Fruit fly (Drosophila melanogaster): Measurements from ENCODE around the gene GstT3.

GstT3 gene

dm6 chrX:20502776-20503503 is 35.7 kb downstream of the GstT3 start (continued):
- TF ChIP-seq dpn (GFP tag; optimal IDR thresholded peaks at IDR 0.05) (peak in 1 of 2 experiments; percentile 5), Vsx1 (GFP tag; optimal IDR thresholded peaks at IDR 0.05) (peak; percentile 31), CG10274 (GFP tag; optimal IDR thresholded peaks at IDR 0.05) (peak; percentile 1), Blimp-1 (GFP tag; optimal IDR thresholded peaks at IDR 0.05) (peak; percentile 50), maf-S (GFP tag; optimal IDR thresholded peaks at IDR 0.05) (no peak), CG33557 (GFP tag; optimal IDR thresholded peaks at IDR 0.05) (no peak), D19A (tag; optimal IDR thresholded peaks at IDR 0.05) (peak; percentile 97), Fer1 (GFP tag; optimal IDR thresholded peaks at IDR 0.05) (peak; percentile 77), CG14050 (GFP tag; IDR thresholded peaks at IDR 0.05) (no peak), CoRest (tag; optimal IDR thresholded peaks at IDR 0.05) (peak; percentile 50), CG6689 (GFP tag; IDR thresholded peaks at IDR 0.05) (peak; percentile 56), CG8924 (tag; optimal IDR thresholded peaks at IDR 0.05) (peak; percentile 55), HLHmδ (GFP tag; optimal IDR thresholded peaks at IDR 0.05) (no peak), org-1 (GFP tag; optimal IDR thresholded peaks at IDR 0.05) (peak; percentile 21), Ptx1 (GFP tag; IDR thresholded peaks at IDR 0.05) (peak; percentile 65), CG17568 (GFP tag; optimal IDR thresholded peaks at IDR 0.05) (peak; percentile 37), onecut (GFP tag; IDR thresholded peaks at IDR 0.05) (peak; percentile 4; the same call in 1 of the 2 replicates), corto (GFP tag; optimal IDR thresholded peaks at IDR 0.05) (peak; percentile 3), vvl (GFP tag; IDR thresholded peaks at IDR 0.05) (0 out of 2 replicates have a peak, but pooled peaks have one; percentile 44), CG10147 (GFP tag; optimal IDR thresholded peaks at IDR 0.05) (peak; percentile 42), Abd-B (GFP tag; optimal IDR thresholded peaks at IDR 0.05) (no peak), H2.0 (GFP tag; IDR thresholded peaks at IDR 0.05) (0 out of 2 replicates have a peak, but pooled peaks have one; percentile 15), gem (tag; optimal IDR thresholded peaks at IDR 0.05) (peak; percentile 65), CG17612 (GFP tag; IDR thresholded peaks at IDR 0.05) (peak; percentile 95), CG2678 (tag; optimal IDR thresholded peaks at IDR 0.05) (peak; percentile 72), esg (GFP tag; conservative IDR thresholded peaks at IDR 0.05) (peak; percentile 38), CG18262 (tag; optimal IDR thresholded peaks at IDR 0.05) (peak; percentile 50), CG11695 (GFP tag; IDR thresholded peaks at IDR 0.05) (no peak), chn (GFP tag; optimal IDR thresholded peaks at IDR 0.05) (peak; percentile 3), PHDP (tag; optimal IDR thresholded peaks at IDR 0.05) (peak; percentile 54), CG4617 (GFP tag; optimal IDR thresholded peaks at IDR 0.05; ENCODE audit: borderline replicate concordance) (no peak), unpg (GFP tag; optimal IDR thresholded peaks at IDR 0.05) (peak; percentile 34), toy (GFP tag; IDR thresholded peaks at IDR 0.05) (no peak), CG9215 (GFP tag; IDR thresholded peaks at IDR 0.05) (peak; percentile 30; the same call in 1 of the 2 replicates), dimm (GFP tag; IDR thresholded peaks at IDR 0.05) (no peak), Adf1 (GFP tag; IDR thresholded peaks at IDR 0.05) (peak; percentile 18; the same call in 1 of the 2 replicates), Xbp1 (GFP tag; optimal IDR thresholded peaks at IDR 0.05) (peak; percentile 21), exex (tag; optimal IDR thresholded peaks at IDR 0.05) (peak; percentile 20), Hr39 (optimal IDR thresholded peaks at IDR 0.05) (no peak), Antp (GFP tag; optimal IDR thresholded peaks at IDR 0.05) (no peak), ewg (GFP tag; optimal IDR thresholded peaks at IDR 0.05) (no peak), Dll (GFP tag; IDR thresholded peaks at IDR 0.05; ENCODE audit: partially characterized antibody) (no peak), CG10366 (GFP tag; IDR thresholded peaks at IDR 0.05) (peak; percentile 42; the same call in 1 of the 2 replicates), CG1603 (tag; optimal IDR thresholded peaks at IDR 0.05) (peak; percentile 12), prd (optimal IDR thresholded peaks at IDR 0.05) (no peak), prd (GFP tag; IDR thresholded peaks at IDR 0.05) (peak; percentile 53; the same call in 2 of the 3 replicates), CG9727 (GFP tag; optimal IDR thresholded peaks at IDR 0.05) (peak; percentile 5), CG32772 (GFP tag; IDR thresholded peaks at IDR 0.05) (peak; percentile 17; the same call in 1 of the 2 replicates), dmrt99B (tag; optimal IDR thresholded peaks at IDR 0.05) (peak; percentile 70)

Data from whole organism, embryonic.